Fruit fly (Drosophila melanogaster) whole organism, embryonic: ENCODE data around the gene defl.
A peak's percentile ranks its signal among the peaks of the same experiment; 100 is the strongest.

Experiments
- Bgb ChIP-seq: fragments of 200-800 bp; sonication (Bioruptor generic); IDR thresholded peaks from 2 replicates; pipeline ENCODE4 v1.3.6; 2022; ENCODE audit warnings: missing biosample characterization, missing genetic modification characterization; ENCODE audit not compliant: partially characterized antibody
- CG14965 ChIP-seq: fragments of 200-800 bp; sonication (Bioruptor generic); optimal IDR thresholded peaks from 2 replicates; lab custom pipeline; 2016; ENCODE audit warnings: missing biosample characterization, missing genetic modification characterization, borderline replicate concordance
- CG1602 ChIP-seq: fragments of 200-800 bp; sonication (Bioruptor generic); optimal IDR thresholded peaks from 3 replicates; lab custom pipeline; 2016; ENCODE audit warnings: missing biosample characterization, missing genetic modification characterization
- CG1603 ChIP-seq: fragments of 200-800 bp; sonication (Bioruptor generic); optimal IDR thresholded peaks from 2 replicates; lab custom pipeline; 2019; ENCODE audit warnings: missing biosample characterization, mild to moderate bottlenecking, missing genetic modification characterization, moderate library complexity
- CG2120 ChIP-seq: fragments of 200-800 bp; sonication (Bioruptor generic); optimal IDR thresholded peaks from 3 replicates; lab custom pipeline; 2016; ENCODE audit warnings: missing biosample characterization, missing genetic modification characterization
- CG2199 ChIP-seq: fragments of 200-800 bp; sonication (Bioruptor generic); IDR thresholded peaks from 3 replicates; pipeline ENCODE4 v1.3.6; 2022; ENCODE audit warnings: missing biosample characterization, missing genetic modification characterization
- CG34376 ChIP-seq: fragments of 200-800 bp; sonication (Bioruptor generic); optimal IDR thresholded peaks from 2 replicates; lab custom pipeline; 2018; ENCODE audit warnings: missing biosample characterization, mild to moderate bottlenecking, missing genetic modification characterization
- CG42726 ChIP-seq: fragments of 200-800 bp; sonication (Bioruptor generic); IDR thresholded peaks from 2 replicates; pipeline ENCODE4 v1.3.6; 2022; ENCODE audit warnings: missing biosample characterization, missing genetic modification characterization; ENCODE audit not compliant: partially characterized antibody
- CG43689 ChIP-seq: fragments of 200-800 bp; sonication (Bioruptor generic); IDR thresholded peaks from 2 replicates; pipeline ENCODE4 v1.3.6; 2022; ENCODE audit warnings: missing biosample characterization, missing genetic modification characterization
- CG6791 ChIP-seq: fragments of 200-800 bp; sonication (Bioruptor generic); IDR thresholded peaks from 3 replicates; pipeline ENCODE4 v1.3.6; 2022; ENCODE audit warnings: missing biosample characterization, missing genetic modification characterization; ENCODE audit not compliant: partially characterized antibody
- CG6813 ChIP-seq: fragments of 200-800 bp; sonication (Bioruptor generic); optimal IDR thresholded peaks from 2 replicates; lab custom pipeline; 2017; ENCODE audit warnings: missing biosample characterization, missing genetic modification characterization, mild to moderate bottlenecking, moderate library complexity, missing genetic modification reagents
- CG6854 ChIP-seq: fragments of 200-800 bp; sonication (Bioruptor generic); optimal IDR thresholded peaks from 3 replicates; lab custom pipeline; 2017; ENCODE audit warnings: missing biosample characterization, mild to moderate bottlenecking, missing genetic modification characterization
- CG7372 ChIP-seq: fragments of 200-800 bp; sonication (Bioruptor generic); IDR thresholded peaks from 2 replicates; pipeline ENCODE4 v1.3.6; 2022; ENCODE audit warnings: missing biosample characterization, missing genetic modification characterization
- CG7963 ChIP-seq: fragments of 200-800 bp; sonication (Bioruptor generic); IDR thresholded peaks from 3 replicates; pipeline ENCODE4 v1.3.6; 2022; ENCODE audit warnings: missing biosample characterization, missing genetic modification characterization; ENCODE audit not compliant: partially characterized antibody
- CG8478 ChIP-seq: fragments of >200 bp; optimal IDR thresholded peaks from 2 replicates; lab custom pipeline; 2018
- CG9797 ChIP-seq: fragments of 200-800 bp; sonication (Bioruptor generic); optimal IDR thresholded peaks from 3 replicates; lab custom pipeline; 2018; ENCODE audit warnings: missing biosample characterization, mild to moderate bottlenecking, missing genetic modification characterization
- CG9932 ChIP-seq: fragments of 200-800 bp; sonication (Bioruptor generic); IDR thresholded peaks from 2 replicates; pipeline ENCODE4 v1.3.6; 2022; ENCODE audit warnings: missing biosample characterization, missing genetic modification characterization
- Chrac-16 ChIP-seq: fragments of 200-800 bp; sonication (Bioruptor generic); optimal IDR thresholded peaks from 3 replicates; lab custom pipeline; 2016; ENCODE audit warnings: missing biosample characterization, missing genetic modification characterization
- CoRest ChIP-seq: fragments of 200-800 bp; sonication (Bioruptor generic); optimal IDR thresholded peaks from 3 replicates; lab custom pipeline; 2018; ENCODE audit warnings: missing biosample characterization, mild to moderate bottlenecking, missing genetic modification characterization, moderate library complexity
- Dbx ChIP-seq: fragments of 200-800 bp; sonication (Bioruptor generic); IDR thresholded peaks from 3 replicates; pipeline ENCODE4 v1.3.6; 2022; ENCODE audit warnings: missing biosample characterization, missing genetic modification characterization
- Dp ChIP-seq: fragments of 200-800 bp; sonication (Bioruptor generic); optimal IDR thresholded peaks from 2 replicates; lab custom pipeline; 2018; ENCODE audit warnings: missing biosample characterization, mild to moderate bottlenecking, missing genetic modification characterization, moderate library complexity
- Dref ChIP-seq: fragments of 200-800 bp; sonication (Bioruptor generic); IDR thresholded peaks from 2 replicates; pipeline ENCODE4 v1.3.6; 2022; ENCODE audit warnings: missing biosample characterization, missing genetic modification characterization
- E2f2 ChIP-seq: fragments of 200-800 bp; sonication (Bioruptor generic); IDR thresholded peaks from 2 replicates; pipeline ENCODE4 v1.3.6; 2022; ENCODE audit warnings: missing biosample characterization, missing genetic modification characterization
- Hr39 ChIP-seq: fragments of >200 bp; optimal IDR thresholded peaks from 2 replicates; lab custom pipeline; 2017
- Meics ChIP-seq: fragments of 200-800 bp; sonication (Bioruptor generic); optimal IDR thresholded peaks from 2 replicates; lab custom pipeline; 2017; ENCODE audit warnings: missing biosample characterization, mild to moderate bottlenecking, missing genetic modification characterization
- Nf-YC ChIP-seq: fragments of 200-800 bp; optimal IDR thresholded peaks from 3 replicates; lab custom pipeline; 2019; ENCODE audit warnings: missing biosample characterization, mild to moderate bottlenecking, missing genetic modification characterization, moderate library complexity
- Opbp ChIP-seq: fragments of 200-800 bp; sonication (Bioruptor generic); IDR thresholded peaks from 3 replicates; pipeline ENCODE4 v1.3.6; 2022; ENCODE audit warnings: missing biosample characterization, missing genetic modification characterization; ENCODE audit not compliant: partially characterized antibody
- Scr ChIP-seq: fragments of 200-800 bp; sonication (Bioruptor generic); IDR thresholded peaks from 2 replicates; pipeline ENCODE4 v1.3.6; 2022; ENCODE audit warnings: missing biosample characterization, missing genetic modification characterization; ENCODE audit not compliant: partially characterized antibody
- Side ChIP-seq: fragments of 200-800 bp; sonication (Bioruptor generic); optimal IDR thresholded peaks from 2 replicates; lab custom pipeline; 2016; ENCODE audit warnings: missing biosample characterization, missing genetic modification characterization
- Sry-β ChIP-seq: fragments of 200-800 bp; sonication (Bioruptor generic); optimal IDR thresholded peaks from 2 replicates; lab custom pipeline; 2018; ENCODE audit warnings: missing biosample characterization, mild to moderate bottlenecking, missing genetic modification characterization, moderate library complexity
- Sry-δ ChIP-seq: fragments of 200-800 bp; sonication (Bioruptor generic); optimal IDR thresholded peaks from 2 replicates; lab custom pipeline; 2016; ENCODE audit warnings: missing biosample characterization, missing genetic modification characterization
- amos ChIP-seq: fragments of 200-800 bp; sonication (Bioruptor generic); IDR thresholded peaks from 2 replicates; pipeline ENCODE4 v1.3.6; 2022; ENCODE audit warnings: missing biosample characterization, missing genetic modification characterization; ENCODE audit not compliant: partially characterized antibody
- btn ChIP-seq: fragments of 200-800 bp; sonication (Bioruptor generic); optimal IDR thresholded peaks from 2 replicates; lab custom pipeline; 2016; ENCODE audit warnings: missing biosample characterization, missing genetic modification characterization
- chm ChIP-seq: fragments of 200-800 bp; sonication (Bioruptor generic); IDR thresholded peaks from 2 replicates; pipeline ENCODE4 v1.3.6; 2022; ENCODE audit warnings: missing biosample characterization, missing genetic modification characterization
- ci ChIP-seq: fragments of 200-800 bp; sonication (Bioruptor generic); IDR thresholded peaks from 3 replicates; pipeline ENCODE4 v1.3.6; 2022; ENCODE audit warnings: missing biosample characterization, missing genetic modification characterization
- disco-r ChIP-seq: fragments of 200-800 bp; sonication (Bioruptor generic); optimal IDR thresholded peaks from 2 replicates; lab custom pipeline; 2016; ENCODE audit warnings: missing biosample characterization, missing genetic modification characterization
- dm ChIP-seq: fragments of 200-800 bp; sonication (Bioruptor generic); optimal IDR thresholded peaks from 3 replicates; lab custom pipeline; 2016; ENCODE audit warnings: missing biosample characterization, missing genetic modification characterization
- gsb ChIP-seq: fragments of 200-800 bp; sonication (Bioruptor generic); IDR thresholded peaks from 2 replicates; pipeline ENCODE4 v1.3.6; 2022; ENCODE audit warnings: missing biosample characterization, missing genetic modification characterization
- her ChIP-seq: fragments of 200-800 bp; sonication (Bioruptor generic); optimal IDR thresholded peaks from 2 replicates; lab custom pipeline; 2016; ENCODE audit warnings: missing biosample characterization, missing genetic modification characterization
- nerfin-2 ChIP-seq: fragments of 200-800 bp; sonication (Bioruptor generic); IDR thresholded peaks from 2 replicates; pipeline ENCODE4 v1.3.6; 2022; ENCODE audit warnings: missing biosample characterization, missing genetic modification characterization; ENCODE audit not compliant: partially characterized antibody
- org-1 ChIP-seq: fragments of 200-800 bp; sonication (Bioruptor generic); optimal IDR thresholded peaks from 2 replicates; lab custom pipeline; 2017; ENCODE audit warnings: missing biosample characterization, missing genetic modification characterization
- pho ChIP-seq: fragments of 200-800 bp; sonication (Bioruptor generic); optimal IDR thresholded peaks from 2 replicates; lab custom pipeline; 2016; ENCODE audit warnings: missing biosample characterization, missing genetic modification characterization
- psq ChIP-seq: fragments of 200-800 bp; sonication (Bioruptor generic); optimal IDR thresholded peaks from 2 replicates; lab custom pipeline; 2017; ENCODE audit warnings: missing biosample characterization, missing genetic modification characterization
- sens ChIP-seq: fragments of 200-800 bp; sonication (Bioruptor generic); peaks from one replicate; lab custom pipeline; 2016; ENCODE audit warnings: missing biosample characterization, missing genetic modification characterization
- shn ChIP-seq: fragments of 200-800 bp; sonication (Bioruptor generic); optimal IDR thresholded peaks from 3 replicates; lab custom pipeline; 2016; ENCODE audit warnings: missing biosample characterization, missing genetic modification characterization
- sqz ChIP-seq: fragments of 200-800 bp; sonication (Bioruptor generic); optimal IDR thresholded peaks from 3 replicates; lab custom pipeline; 2018; ENCODE audit warnings: missing biosample characterization, mild to moderate bottlenecking, missing genetic modification characterization
- stc ChIP-seq: fragments of 200-800 bp; sonication (Bioruptor generic); IDR thresholded peaks from 2 replicates; pipeline ENCODE4 v1.3.6; 2022; ENCODE audit warnings: missing biosample characterization, missing genetic modification characterization
- sug ChIP-seq: fragments of 200-800 bp; optimal IDR thresholded peaks from 2 replicates; lab custom pipeline; 2019; ENCODE audit warnings: missing biosample characterization, mild to moderate bottlenecking, missing genetic modification characterization, moderate library complexity
- unc-4 ChIP-seq: fragments of 200-800 bp; sonication (Bioruptor generic); IDR thresholded peaks from 2 replicates; pipeline ENCODE4 v1.3.6; 2022; ENCODE audit warnings: missing biosample characterization, missing genetic modification characterization; ENCODE audit not compliant: partially characterized antibody
- unpg ChIP-seq: fragments of 200-800 bp; sonication (Bioruptor generic); optimal IDR thresholded peaks from 3 replicates; lab custom pipeline; 2018; ENCODE audit warnings: missing biosample characterization, mild to moderate bottlenecking, missing genetic modification characterization, moderate library complexity
- vnd ChIP-seq: fragments of 200-800 bp; sonication (Bioruptor generic); IDR thresholded peaks from 3 replicates; pipeline ENCODE4 v1.3.6; 2022; ENCODE audit warnings: missing biosample characterization, missing genetic modification characterization; ENCODE audit not compliant: partially characterized antibody

The defl gene

dm6 chr3L:9698193-9698642 lies 25.0 kb upstream of the defl start, which contains the start of gene Ubc4 (continued):
- TF ChIP-seq shn (GFP tag; lab: Kevin White, UChicago) (peak; percentile 5), Dbx (GFP tag; lab: Robert Waterston, UW) (peak; percentile 10; the same call in 1 of the 3 replicates), org-1 (GFP tag; lab: Kevin White, UChicago) (no peak), btn (no peak), Opbp (peak; percentile 81), Bgb (peak; percentile 93), dm (GFP tag; lab: Kevin White, UChicago) (peak; percentile 36), CG34376 (GFP tag; lab: Kevin White, UChicago) (peak; percentile 3), CG2120 (GFP tag; lab: Kevin White, UChicago) (peak; percentile 51), CG6854 (no peak), CG6791 (GFP tag; lab: Robert Waterston, UW) (peak; percentile 84), vnd (peak; percentile 71), Chrac-16 (no peak), CG6813 (no peak), CG9932 (GFP tag; lab: Robert Waterston, UW) (peak; percentile 48; the same call in 1 of the 2 replicates), Dp (GFP tag; lab: Kevin White, UChicago) (peak; percentile 97), disco-r (GFP tag; lab: Kevin White, UChicago) (no peak), Side (peak; percentile 32), CG7963 (GFP tag; lab: Robert Waterston, UW) (peak; percentile 86), E2f2 (peak; percentile 98), CG9797 (GFP tag; lab: Kevin White, UChicago) (peak; percentile 69), Sry-δ (GFP tag; lab: Kevin White, UChicago) (peak; percentile 86), CG8478 (no peak), sug (tag; lab: Kevin White, UChicago) (peak; percentile 78), her (peak; percentile 19), CG1602 (no peak), unc-4 (peak; percentile 90), Nf-YC (tag; lab: Kevin White, UChicago) (peak; percentile 74), unpg (GFP tag; lab: Kevin White, UChicago) (no peak), pho (GFP tag; lab: Kevin White, UChicago) (peak; percentile 28), CG2199 (GFP tag; lab: Robert Waterston, UW) (no peak), gsb (GFP tag; lab: Robert Waterston, UW) (no peak), Scr (peak; percentile 81), CG42726 (GFP tag; lab: Robert Waterston, UW) (peak; percentile 79), CG1603 (tag; lab: Kevin White, UChicago) (peak; percentile 56), CG14965 (no peak), CoRest (tag; lab: Kevin White, UChicago) (peak; percentile 4), Meics (GFP tag; lab: Kevin White, UChicago) (no peak), sqz (GFP tag; lab: Kevin White, UChicago) (no peak), ci (GFP tag; lab: Robert Waterston, UW) (peak; percentile 21; the same call in 1 of the 3 replicates), psq (GFP tag; lab: Kevin White, UChicago) (no peak), chm (no peak), Dref (peak; percentile 93), amos (GFP tag; lab: Robert Waterston, UW) (peak; percentile 91; the same call in 1 of the 2 replicates), sens (GFP tag; lab: Kevin White, UChicago) (peak; percentile 53), nerfin-2 (GFP tag; lab: Robert Waterston, UW) (peak; percentile 56), CG43689 (GFP tag; lab: Robert Waterston, UW) (no peak), Sry-β (GFP tag; lab: Kevin White, UChicago) (peak; percentile 38), stc (GFP tag; lab: Robert Waterston, UW) (0 out of 2 replicates have a peak, but pooled peaks have one; percentile 11), CG7372 (GFP tag; lab: Robert Waterston, UW) (no peak), Hr39 (no peak)
